Worm (Caenorhabditis elegans) whole organism, early embryonic: ENCODE results near the gene C16A11.7.

Source experiments
- B0310.2 ChIP-seq: sonication (generic microtip); optimal IDR thresholded peaks from 2 replicates; lab custom pipeline; 2016; ENCODE audit warnings: mild to moderate bottlenecking, missing genetic modification characterization, missing compliant biosample characterization
- F13C5.2 ChIP-seq: sonication (generic microtip); optimal IDR thresholded peaks from 2 replicates; lab custom pipeline; 2017; ENCODE audit warnings: mild to moderate bottlenecking, missing genetic modification characterization, inconsistent platforms, missing compliant biosample characterization
- aly-1 ChIP-seq: sonication (generic microtip); optimal IDR thresholded peaks from 2 replicates; lab custom pipeline; 2016; ENCODE audit warnings: missing genetic modification characterization, missing compliant biosample characterization
- ama-1 ChIP-seq: fragments of 150-350 bp; optimal IDR thresholded peaks from 2 replicates; lab custom pipeline; 2014
- ceh-13 ChIP-seq: fragments of 200-800 bp; sonication (Bioruptor generic); optimal IDR thresholded peaks from 2 replicates; lab custom pipeline; 2018; ENCODE audit warnings: mild to moderate bottlenecking, missing genetic modification characterization, missing compliant biosample characterization
- ceh-36 ChIP-seq: sonication (generic microtip); optimal IDR thresholded peaks from 2 replicates; lab custom pipeline; 2016; ENCODE audit warnings: missing genetic modification characterization, inconsistent platforms, missing compliant biosample characterization
- ets-7 ChIP-seq: sonication (generic microtip); optimal IDR thresholded peaks from 2 replicates; lab custom pipeline; 2016; ENCODE audit warnings: missing genotype, missing genetic modification characterization, missing compliant biosample characterization
- flt-1 ChIP-seq: fragments of 200-800 bp; sonication (Bioruptor generic); IDR thresholded peaks from 2 replicates; pipeline ENCODE4 v1.3.6; 2022; ENCODE audit warnings: missing genetic modification characterization, missing compliant biosample characterization
- hmbx-1 ChIP-seq: sonication (generic microtip); optimal IDR thresholded peaks from 2 replicates; lab custom pipeline; 2016; ENCODE audit warnings: mild to moderate bottlenecking, missing genetic modification characterization, missing compliant biosample characterization
- hmg-4 ChIP-seq: fragments of 200-800 bp; sonication (Bioruptor generic); optimal IDR thresholded peaks from 2 replicates; lab custom pipeline; 2018; ENCODE audit warnings: mild to moderate bottlenecking, missing genetic modification characterization, missing compliant biosample characterization
- hnd-1 ChIP-seq: sonication (generic microtip); optimal IDR thresholded peaks from 2 replicates; lab custom pipeline; 2016; ENCODE audit warnings: missing genetic modification characterization, missing compliant biosample characterization
- pes-1 ChIP-seq: fragments of 200-800 bp; sonication (Bioruptor generic); IDR thresholded peaks from 2 replicates; pipeline ENCODE4 v1.3.6; 2022; ENCODE audit warnings: missing genetic modification reagents, missing genetic modification characterization, missing compliant biosample characterization
- scrt-1 ChIP-seq: fragments of 200-800 bp; sonication (Bioruptor generic); IDR thresholded peaks from 2 replicates; pipeline ENCODE4 v1.3.6; 2022; ENCODE audit warnings: missing genetic modification characterization, missing compliant biosample characterization
- sea-1 ChIP-seq: fragments of 200-800 bp; sonication (Bioruptor generic); conservative IDR thresholded peaks from 2 replicates; pipeline ENCODE4 v1.3.6; 2022; ENCODE audit warnings: missing genetic modification characterization, missing compliant biosample characterization
- tbx-11 ChIP-seq: fragments of 200-800 bp; sonication (Bioruptor generic); IDR thresholded peaks from 2 replicates; pipeline ENCODE4 v1.3.6; 2022; ENCODE audit warnings: missing genetic modification characterization, missing compliant biosample characterization
- tbx-37 ChIP-seq: fragments of 200-800 bp; sonication (Bioruptor generic); conservative IDR thresholded peaks from 2 replicates; pipeline ENCODE4 v1.3.6; 2022; ENCODE audit warnings: missing genetic modification reagents, missing genetic modification characterization, missing compliant biosample characterization
- tra-4 ChIP-seq: sonication (generic microtip); optimal IDR thresholded peaks from 2 replicates; lab custom pipeline; 2017; ENCODE audit warnings: missing genetic modification characterization, missing compliant biosample characterization

Gene C16A11.7

ce11 chrII:4235959-4236358 lies 20.8 kb downstream of the C16A11.7 start, which contains the start of gene fbxc-43:
TSS of gene fbxc-43 (minus strand) at chrII:4235996.
- TF ChIP-seq hmbx-1 (no peak), hnd-1 (tag; lab: Kevin White, UChicago) (no peak), tra-4 (no peak), flt-1 (GFP tag; lab: Robert Waterston, UW) (no peak), pes-1 (GFP tag; lab: Robert Waterston, UW) (no peak), ets-7 (tag; lab: Kevin White, UChicago) (no peak)

ce11 chrII:4230816-4231435 lies 25.8 kb downstream of the C16A11.7 start, which contains the start of gene C16A11.10:
TSS of gene C16A11.10 (plus strand) at chrII:4231385.
- TF ChIP-seq ets-7 (tag; lab: Kevin White, UChicago) (no peak), hnd-1 (tag; lab: Kevin White, UChicago) (no peak), flt-1 (GFP tag; lab: Robert Waterston, UW) (no peak), ceh-13 (GFP tag; lab: Kevin White, UChicago) (no peak), pes-1 (GFP tag; lab: Robert Waterston, UW) (no peak), ceh-36 (no peak), B0310.2 (tag; lab: Kevin White, UChicago) (no peak), hmbx-1 (no peak), tbx-11 (no peak), sea-1 (GFP tag; lab: Robert Waterston, UW) (no peak), tbx-37 (no peak), scrt-1 (GFP tag; lab: Robert Waterston, UW) (no peak), ama-1 (lab: Kevin White, UChicago) (no peak), F13C5.2 (tag; lab: Kevin White, UChicago) (no peak), tra-4 (no peak), hmg-4 (GFP tag; lab: Kevin White, UChicago) (no peak), aly-1 (tag; lab: Kevin White, UChicago) (no peak)

ce11 chrII:4229106-4229708 lies 27.5 kb downstream of the C16A11.7 start, which contains the start of gene C16A11.3:
TSS of gene C16A11.3 (plus strand) at chrII:4229545.
- TF ChIP-seq F13C5.2 (tag; lab: Kevin White, UChicago) = no peak
- TF ChIP-seq scrt-1 (GFP tag; lab: Robert Waterston, UW) = no peak
- no peak for TF ChIP-seq aly-1 (tag; lab: Kevin White, UChicago)
- no peak for TF ChIP-seq tra-4
- TF ChIP-seq hmg-4 (GFP tag; lab: Kevin White, UChicago) = no peak
- TF ChIP-seq ama-1 (lab: Kevin White, UChicago) = no peak
- TF ChIP-seq ceh-13 (GFP tag; lab: Kevin White, UChicago) = no peak
- no peak for TF ChIP-seq tbx-37

ce11 chrII:4228112-4228770 lies 28.5 kb downstream of the C16A11.7 start:
- TF ChIP-seq ama-1 (lab: Kevin White, UChicago) (no peak), ceh-13 (GFP tag; lab: Kevin White, UChicago) (no peak), sea-1 (GFP tag; lab: Robert Waterston, UW) (no peak), hnd-1 (tag; lab: Kevin White, UChicago) (no peak), ets-7 (tag; lab: Kevin White, UChicago) (no peak), scrt-1 (GFP tag; lab: Robert Waterston, UW) (no peak), aly-1 (tag; lab: Kevin White, UChicago) (no peak), B0310.2 (tag; lab: Kevin White, UChicago) (no peak), flt-1 (GFP tag; lab: Robert Waterston, UW) (no peak)

ce11 chrII:4226598-4227096 lies 30.1 kb downstream of the C16A11.7 start, which contains the start of gene C16A11.4:
TSS of gene C16A11.4 (plus strand) at chrII:4227046.
- no peak for TF ChIP-seq hnd-1 (tag; lab: Kevin White, UChicago)
- no peak for TF ChIP-seq ama-1 (lab: Kevin White, UChicago)
- no peak for TF ChIP-seq hmbx-1
- no peak for TF ChIP-seq tra-4
- no peak for TF ChIP-seq tbx-37
- no peak for TF ChIP-seq scrt-1 (GFP tag; lab: Robert Waterston, UW)
- TF ChIP-seq ets-7 (tag; lab: Kevin White, UChicago) = no peak
- no peak for TF ChIP-seq F13C5.2 (tag; lab: Kevin White, UChicago)
- TF ChIP-seq pes-1 (GFP tag; lab: Robert Waterston, UW) = no peak
- TF ChIP-seq aly-1 (tag; lab: Kevin White, UChicago) = no peak
- TF ChIP-seq tbx-11 = no peak

ce11 chrII:4222983-4223382 lies 33.8 kb downstream of the C16A11.7 start, which contains the start of gene C16A11.5:
TSS of gene C16A11.5 (plus strand) at chrII:4223305.
- TF ChIP-seq hnd-1 (tag; lab: Kevin White, UChicago) = no peak
- no peak for TF ChIP-seq ceh-13 (GFP tag; lab: Kevin White, UChicago)
- TF ChIP-seq hmg-4 (GFP tag; lab: Kevin White, UChicago) = no peak
- no peak for TF ChIP-seq pes-1 (GFP tag; lab: Robert Waterston, UW)
- TF ChIP-seq tbx-11 = no peak
- no peak for TF ChIP-seq ama-1 (lab: Kevin White, UChicago)
- TF ChIP-seq sea-1 (GFP tag; lab: Robert Waterston, UW) = no peak
- TF ChIP-seq ets-7 (tag; lab: Kevin White, UChicago) = no peak
- no peak for TF ChIP-seq F13C5.2 (tag; lab: Kevin White, UChicago)
- TF ChIP-seq flt-1 (GFP tag; lab: Robert Waterston, UW) = no peak
- no peak for TF ChIP-seq tra-4
- no peak for TF ChIP-seq aly-1 (tag; lab: Kevin White, UChicago)
- no peak for TF ChIP-seq B0310.2 (tag; lab: Kevin White, UChicago)
- no peak for TF ChIP-seq scrt-1 (GFP tag; lab: Robert Waterston, UW)
- no peak for TF ChIP-seq ceh-36
